Worm (Caenorhabditis elegans) whole organism, L4 larva: ENCODE data around the gene lys-2.

Experiments
- F26F4.8 ChIP-seq: fragments of 200-800 bp; sonication (Bioruptor generic); conservative IDR thresholded peaks from 2 replicates; pipeline ENCODE4 v1.3.6; 2022; ENCODE audit warnings: missing genetic modification characterization, missing compliant biosample characterization
- F37D6.2 ChIP-seq: sonication (generic microtip); optimal IDR thresholded peaks from 2 replicates; lab custom pipeline; 2016; ENCODE audit warnings: mild to moderate bottlenecking, missing genetic modification characterization, missing compliant biosample characterization
- R02D3.7 ChIP-seq: fragments of 150-350 bp; sonication (generic microtip); optimal IDR thresholded peaks from 3 replicates; lab custom pipeline; 2014; ENCODE audit warnings: missing biosample characterization, missing genetic modification characterization
- T26A8.4 ChIP-seq: fragments of 200-800 bp; sonication (Bioruptor generic); IDR thresholded peaks from 2 replicates; pipeline ENCODE4 v1.3.6; 2022; ENCODE audit warnings: missing genetic modification characterization, missing compliant biosample characterization
- Y48G9A.11 ChIP-seq: fragments of 200-800 bp; sonication (Bioruptor generic); IDR thresholded peaks from 2 replicates; pipeline ENCODE4 v1.3.6; 2022; ENCODE audit warnings: missing genetic modification reagents, missing genetic modification characterization, missing compliant biosample characterization
- ZK337.2 ChIP-seq: fragments of 200-800 bp; sonication (Bioruptor generic); IDR thresholded peaks from 2 replicates; pipeline ENCODE4 v1.3.6; 2022; ENCODE audit warnings: missing genetic modification reagents, missing genetic modification characterization, missing compliant biosample characterization
- aha-1 ChIP-seq: fragments of 150-350 bp; peaks from one replicate; lab custom pipeline; 2014; ENCODE audit warnings: missing biosample characterization, missing genetic modification characterization
- aly-2 ChIP-seq: sonication (generic microtip); optimal IDR thresholded peaks from 2 replicates; lab custom pipeline; 2018; ENCODE audit warnings: missing biosample characterization, missing genetic modification characterization
- ceh-32 ChIP-seq: sonication (generic microtip); optimal IDR thresholded peaks from 2 replicates; lab custom pipeline; 2016; ENCODE audit warnings: mild to moderate bottlenecking, missing genetic modification characterization, missing compliant biosample characterization; ENCODE audit not compliant: poor library complexity
- ceh-62 ChIP-seq: sonication (generic microtip); optimal IDR thresholded peaks from 2 replicates; lab custom pipeline; 2017; ENCODE audit warnings: missing biosample characterization, missing genetic modification characterization
- ceh-82 ChIP-seq: sonication (generic microtip); optimal IDR thresholded peaks from 2 replicates; lab custom pipeline; 2017; ENCODE audit warnings: missing biosample characterization, missing genetic modification characterization
- cey-2 ChIP-seq: sonication (generic microtip); optimal IDR thresholded peaks from 3 replicates; lab custom pipeline; 2017; ENCODE audit warnings: missing genetic modification characterization, mild to moderate bottlenecking, missing compliant biosample characterization, antibody characterized with exemption, borderline replicate concordance; ENCODE audit not compliant: insufficient read depth
- daf-12 ChIP-seq: fragments of 150-350 bp; optimal IDR thresholded peaks from 2 replicates; lab custom pipeline; 2014; ENCODE audit warnings: missing biosample characterization, missing genetic modification reagents, missing genetic modification characterization
- daf-16 ChIP-seq, 3 experiments: sonication (generic microtip); optimal IDR thresholded peaks; 2 replicates each; lab custom pipeline; 2016 to 2017; ENCODE audit warnings: missing genetic modification characterization in 3 of 3, missing genetic modification reagents in 3 of 3, mild to moderate bottlenecking in 2 of 3, missing compliant biosample characterization in 2 of 3, missing biosample characterization in 1 of 3, moderate library complexity in 1 of 3
- daf-19 ChIP-seq: fragments of 200-800 bp; sonication (Bioruptor generic); conservative IDR thresholded peaks from 2 replicates; pipeline ENCODE4 v1.3.6; 2022; ENCODE audit warnings: missing genetic modification characterization, missing compliant biosample characterization
- dve-1 ChIP-seq: sonication (generic microtip); optimal IDR thresholded peaks from 2 replicates; lab custom pipeline; 2017; ENCODE audit warnings: antibody characterized with exemption, mild to moderate bottlenecking, missing genetic modification characterization, missing compliant biosample characterization; ENCODE audit not compliant: insufficient read depth
- egl-43 ChIP-seq: fragments of 200-800 bp; sonication (Bioruptor generic); IDR thresholded peaks from 2 replicates; pipeline ENCODE4 v1.3.6; 2022; ENCODE audit warnings: missing genetic modification reagents, missing genetic modification characterization, missing compliant biosample characterization
- fos-1 ChIP-seq: fragments of 150-350 bp; optimal IDR thresholded peaks from 2 replicates; lab custom pipeline; 2014; ENCODE audit warnings: missing biosample characterization, missing genetic modification characterization
- gei-8 ChIP-seq: fragments of 200-800 bp; sonication (Bioruptor generic); optimal IDR thresholded peaks from 2 replicates; lab custom pipeline; 2018; ENCODE audit warnings: mild to moderate bottlenecking, missing genetic modification characterization, missing compliant biosample characterization
- hlh-11 ChIP-seq: fragments of 200-800 bp; sonication (Bioruptor generic); optimal IDR thresholded peaks from 2 replicates; lab custom pipeline; 2018; ENCODE audit warnings: mild to moderate bottlenecking, missing genetic modification characterization, missing compliant biosample characterization
- lim-7 ChIP-seq: fragments of 200-800 bp; sonication (Bioruptor generic); IDR thresholded peaks from 2 replicates; pipeline ENCODE4 v1.3.6; 2022; ENCODE audit warnings: missing genetic modification characterization, missing compliant biosample characterization
- lin-1 ChIP-seq: fragments of 200-800 bp; sonication (Bioruptor generic); IDR thresholded peaks from 2 replicates; pipeline ENCODE4 v1.3.6; 2022; ENCODE audit warnings: missing genetic modification reagents, missing genetic modification characterization, missing compliant biosample characterization
- lin-13 ChIP-seq: fragments of 150-350 bp; optimal IDR thresholded peaks from 2 replicates; lab custom pipeline; 2014; ENCODE audit warnings: missing biosample characterization, missing genetic modification reagents, missing genetic modification characterization
- lir-3 ChIP-seq: sonication (generic microtip); optimal IDR thresholded peaks from 2 replicates; lab custom pipeline; 2016; ENCODE audit warnings: mild to moderate bottlenecking, missing genetic modification characterization, missing compliant biosample characterization
- lsy-2 ChIP-seq, 2 experiments: fragments of 150-350 bp in 1 of 2; sonication (generic microtip) in 1 of 2; optimal IDR thresholded peaks; 2 replicates each; lab custom pipeline; 2014 to 2017; ENCODE audit warnings: missing biosample characterization in 2 of 2, missing genetic modification characterization in 2 of 2
- madf-5 ChIP-seq, 2 experiments: fragments of 200-800 bp; sonication (Bioruptor generic); IDR thresholded peaks; 2 replicates each; pipeline ENCODE4 v1.3.6; 2022; ENCODE audit warnings: missing compliant biosample characterization in 2 of 2, missing genetic modification characterization in 2 of 2
- mdt-29 ChIP-seq: fragments of 200-800 bp; sonication (Bioruptor generic); IDR thresholded peaks from 2 replicates; pipeline ENCODE4 v1.3.6; 2022; ENCODE audit warnings: missing genetic modification reagents, missing genetic modification characterization, missing compliant biosample characterization
- mep-1 ChIP-seq: fragments of 150-350 bp; sonication (generic microtip); optimal IDR thresholded peaks from 3 replicates; lab custom pipeline; 2014; ENCODE audit warnings: missing biosample characterization, missing genetic modification characterization
- mes-2 ChIP-seq: sonication (generic microtip); optimal IDR thresholded peaks from 2 replicates; lab custom pipeline; 2016; ENCODE audit warnings: missing genotype, mild to moderate bottlenecking, missing genetic modification characterization, missing compliant biosample characterization; ENCODE audit not compliant: poor library complexity, severe bottlenecking
- nhr-102 ChIP-seq: sonication (generic microtip); optimal IDR thresholded peaks from 2 replicates; lab custom pipeline; 2016; ENCODE audit warnings: mild to moderate bottlenecking, missing genetic modification characterization, moderate library complexity, missing compliant biosample characterization
- nhr-11 ChIP-seq: fragments of 150-350 bp; optimal IDR thresholded peaks from 2 replicates; lab custom pipeline; 2014; ENCODE audit warnings: missing biosample characterization, missing genetic modification characterization
- nhr-111 ChIP-seq: fragments of 200-800 bp; sonication (Bioruptor generic); optimal IDR thresholded peaks from 2 replicates; lab custom pipeline; 2018; ENCODE audit warnings: mild to moderate bottlenecking, missing genetic modification characterization, missing compliant biosample characterization
- nhr-237 ChIP-seq: sonication (generic microtip); optimal IDR thresholded peaks from 2 replicates; lab custom pipeline; 2017; ENCODE audit warnings: missing biosample characterization, missing genetic modification characterization
- nhr-42 ChIP-seq: fragments of 200-800 bp; sonication (Bioruptor generic); IDR thresholded peaks from 2 replicates; pipeline ENCODE4 v1.3.6; 2022; ENCODE audit warnings: missing genetic modification characterization, missing compliant biosample characterization
- nhr-48 ChIP-seq: sonication (generic microtip); optimal IDR thresholded peaks from 2 replicates; lab custom pipeline; 2016; ENCODE audit warnings: mild to moderate bottlenecking, missing genetic modification characterization, missing compliant biosample characterization
- nhr-6 ChIP-seq: fragments of 150-350 bp; optimal IDR thresholded peaks from 2 replicates; lab custom pipeline; 2014; ENCODE audit warnings: missing biosample characterization, missing genetic modification characterization
- nhr-76 ChIP-seq: fragments of 150-350 bp; optimal IDR thresholded peaks from 2 replicates; lab custom pipeline; 2014; ENCODE audit warnings: missing biosample characterization, missing genetic modification characterization
- nhr-77 ChIP-seq: fragments of 150-350 bp; optimal IDR thresholded peaks from 2 replicates; lab custom pipeline; 2014; ENCODE audit warnings: missing biosample characterization, missing genetic modification characterization
- php-3 ChIP-seq: fragments of 200-800 bp; sonication (Bioruptor generic); IDR thresholded peaks from 2 replicates; pipeline ENCODE4 v1.3.6; 2022; ENCODE audit warnings: missing genetic modification reagents, missing genetic modification characterization, missing compliant biosample characterization
- pqm-1 ChIP-seq: sonication (generic microtip); optimal IDR thresholded peaks from 2 replicates; lab custom pipeline; 2017; ENCODE audit warnings: missing biosample characterization, missing genetic modification characterization
- sdz-12 ChIP-seq: fragments of 200-800 bp; sonication (Bioruptor generic); optimal IDR thresholded peaks from 2 replicates; lab custom pipeline; 2018; ENCODE audit warnings: mild to moderate bottlenecking, missing genetic modification characterization, missing compliant biosample characterization
- set-16 ChIP-seq: fragments of 200-800 bp; sonication (Bioruptor generic); IDR thresholded peaks from 2 replicates; pipeline ENCODE4 v1.3.6; 2022; ENCODE audit warnings: missing genetic modification reagents, missing genetic modification characterization, missing compliant biosample characterization
- snpc-1.2 ChIP-seq: fragments of 200-800 bp; sonication (Bioruptor generic); IDR thresholded peaks from 2 replicates; pipeline ENCODE4 v1.3.6; 2022; ENCODE audit warnings: missing genetic modification reagents, missing genetic modification characterization, missing compliant biosample characterization
- snpc-4 ChIP-seq: fragments of 150-350 bp; optimal IDR thresholded peaks from 2 replicates; lab custom pipeline; 2014; ENCODE audit warnings: missing biosample characterization, missing genetic modification characterization
- spr-1 ChIP-seq: sonication (generic microtip); optimal IDR thresholded peaks from 2 replicates; lab custom pipeline; 2016; ENCODE audit warnings: mild to moderate bottlenecking, missing genetic modification characterization, missing compliant biosample characterization
- spr-3 ChIP-seq: fragments of 200-800 bp; sonication (Bioruptor generic); optimal IDR thresholded peaks from 2 replicates; lab custom pipeline; 2018; ENCODE audit warnings: mild to moderate bottlenecking, missing genetic modification characterization, missing compliant biosample characterization
- tra-1 ChIP-seq: fragments of 200-800 bp; sonication (Bioruptor generic); IDR thresholded peaks from 2 replicates; pipeline ENCODE4 v1.3.6; 2022; ENCODE audit warnings: missing genetic modification reagents, missing genetic modification characterization, missing compliant biosample characterization
- unc-130 ChIP-seq: sonication (generic microtip); optimal IDR thresholded peaks from 2 replicates; lab custom pipeline; 2016; ENCODE audit warnings: missing genetic modification reagents, missing genetic modification characterization, missing compliant biosample characterization
- unc-62 ChIP-seq, 3 experiments: fragments of 150-350 bp in 1 of 3; sonication (generic microtip); optimal IDR thresholded peaks in 2 of 3; peaks in 1 of 3; 1 replicate in 1 of 3; 2 replicates in 2 of 3; lab custom pipeline; 2014 to 2017; ENCODE audit warnings: missing biosample characterization in 3 of 3, missing genetic modification characterization in 3 of 3, missing genetic modification reagents in 3 of 3, missing genotype in 1 of 3
- vab-7 ChIP-seq: fragments of 200-800 bp; sonication (Bioruptor generic); IDR thresholded peaks from 2 replicates; pipeline ENCODE4 v1.3.6; 2022; ENCODE audit warnings: missing genetic modification reagents, missing genetic modification characterization, missing compliant biosample characterization
- zip-11 ChIP-seq: fragments of 200-800 bp; sonication (Bioruptor generic); IDR thresholded peaks from 2 replicates; pipeline ENCODE4 v1.3.6; 2022; ENCODE audit warnings: missing genetic modification characterization, missing compliant biosample characterization
- ztf-11 ChIP-seq: fragments of 150-350 bp; optimal IDR thresholded peaks from 2 replicates; lab custom pipeline; 2014; ENCODE audit warnings: missing biosample characterization, missing genetic modification characterization

lys-2 gene

DNA sequence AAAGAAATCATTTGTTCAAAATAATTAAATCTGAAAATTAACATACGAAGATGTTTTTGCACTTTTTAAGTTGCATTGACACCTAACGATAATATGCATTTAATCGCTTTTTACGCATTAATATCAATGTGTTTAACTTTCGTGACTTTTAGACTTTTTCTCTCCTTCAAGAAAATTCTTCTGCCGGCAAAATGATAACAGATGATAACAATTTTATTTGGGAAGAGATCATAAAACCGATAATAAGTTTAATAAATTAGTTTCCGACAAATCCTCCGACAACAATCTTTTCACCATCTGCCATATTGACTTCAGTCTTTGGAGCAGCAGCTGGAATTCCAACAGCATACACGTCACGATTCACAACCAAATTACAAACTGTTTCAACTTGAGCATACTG is 1.2 kb downstream of the lys-2 start:
- TF ChIP-seq tra-1 (GFP tag; lab: Robert Waterston, UW) (no peak), aha-1 (tag; lab: Kevin White, UChicago) (no peak), nhr-77 (tag; lab: Kevin White, UChicago) (peak; percentile 28), nhr-76 (no peak), vab-7 (no peak), aly-2 (tag; lab: Kevin White, UChicago) (no peak), daf-19 (no peak), ceh-32 (tag; lab: Kevin White, UChicago) (no peak), spr-3 (GFP tag; lab: Kevin White, UChicago) (no peak), snpc-4 (tag; lab: Kevin White, UChicago) (no peak), daf-16 (GFP tag; optimal IDR thresholded peaks at IDR 0.05; lab: Kevin White, UChicago) (no peak), daf-16 (tag; optimal IDR thresholded peaks at IDR 0.05; lab: Kevin White, UChicago) (peak; percentile 88), ceh-62 (tag; lab: Kevin White, UChicago) (no peak), lsy-2 (tag; optimal IDR thresholded peaks at IDR 0.05; lab: Kevin White, UChicago) (no peak), nhr-11 (tag; lab: Kevin White, UChicago) (no peak), mep-1 (tag; lab: Kevin White, UChicago) (no peak), nhr-48 (no peak), sdz-12 (GFP tag; lab: Kevin White, UChicago) (no peak), lim-7 (no peak), nhr-6 (no peak), egl-43 (GFP tag; lab: Robert Waterston, UW) (no peak), R02D3.7 (no peak), fos-1 (no peak), php-3 (GFP tag; lab: Robert Waterston, UW) (peak; percentile 82), zip-11 (GFP tag; lab: Robert Waterston, UW) (no peak), unc-130 (no peak), nhr-42 (GFP tag; lab: Robert Waterston, UW) (no peak), ceh-82 (no peak), lin-1 (no peak), nhr-237 (tag; lab: Kevin White, UChicago) (no peak), F26F4.8 (GFP tag; lab: Robert Waterston, UW) (no peak), ztf-11 (tag; lab: Kevin White, UChicago) (no peak), lir-3 (tag; lab: Kevin White, UChicago) (no peak), unc-62 (GFP tag; optimal IDR thresholded peaks at IDR 0.05 in 1 of 2; lab: Kevin White, UChicago) (no peak), unc-62 (tag; optimal IDR thresholded peaks at IDR 0.05; lab: Kevin White, UChicago) (no peak), T26A8.4 (GFP tag; lab: Robert Waterston, UW) (no peak), nhr-102 (tag; lab: Kevin White, UChicago) (no peak), F37D6.2 (tag; lab: Kevin White, UChicago) (no peak), nhr-111 (GFP tag; lab: Kevin White, UChicago) (no peak), snpc-1.2 (no peak), ZK337.2 (GFP tag; lab: Robert Waterston, UW) (no peak), cey-2 (no peak), lin-13 (GFP tag; lab: Kevin White, UChicago) (no peak), set-16 (no peak), mes-2 (tag; lab: Kevin White, UChicago) (no peak), madf-5 (GFP tag; IDR thresholded peaks at IDR 0.05; lab: Robert Waterston, UW) (no peak), pqm-1 (tag; lab: Kevin White, UChicago) (peak; percentile 69), spr-1 (tag; lab: Kevin White, UChicago) (no peak), dve-1 (tag; lab: Kevin White, UChicago) (peak; percentile 83), gei-8 (GFP tag; lab: Kevin White, UChicago) (no peak), mdt-29 (GFP tag; lab: Robert Waterston, UW) (no peak), Y48G9A.11 (no peak), hlh-11 (peak; percentile 46), daf-12 (tag; lab: Kevin White, UChicago) (no peak)
